Fruit fly (Drosophila melanogaster): ENCODE measurements around the gene Tango4.
A peak's percentile ranks its signal among the peaks of the same experiment; 100 is the strongest.

The Tango4 gene

dm6 chrX:12006678-12007441 is 14.0 kb upstream of the Tango4 start, which contains the start of gene CG1806:
CG1806 (plus strand) TSS chrX:12007176.
- no peak for TF ChIP-seq Abd-B (GFP tag; optimal IDR thresholded peaks at IDR 0.05)
- peak; percentile 62 for TF ChIP-seq sage (GFP tag; optimal IDR thresholded peaks at IDR 0.05)
- TF ChIP-seq foxo (GFP tag; optimal IDR thresholded peaks at IDR 0.05) = no peak
- TF ChIP-seq usp (GFP tag; optimal IDR thresholded peaks at IDR 0.05) = no peak
- TF ChIP-seq Hnf4 (GFP tag; optimal IDR thresholded peaks at IDR 0.05) = peak; percentile 34
- peak; percentile 27 for TF ChIP-seq brk (GFP tag; optimal IDR thresholded peaks at IDR 0.05)
- peak; percentile 58 for TF ChIP-seq Rel (GFP tag; optimal IDR thresholded peaks at IDR 0.05)
- TF ChIP-seq Rel (tag; optimal IDR thresholded peaks at IDR 0.05) = no peak
- peak; percentile 25 for TF ChIP-seq fru (GFP tag; optimal IDR thresholded peaks at IDR 0.05)
- TF ChIP-seq Dif (GFP tag; optimal IDR thresholded peaks at IDR 0.05; ENCODE audit: partially characterized antibody) = peak; percentile 98
- peak; percentile 95 for TF ChIP-seq Vsx2 (GFP tag; optimal IDR thresholded peaks at IDR 0.05; ENCODE audit: partially characterized antibody)
- TF ChIP-seq dsf (GFP tag; optimal IDR thresholded peaks at IDR 0.05; ENCODE audit: borderline replicate concordance) = no peak
- TF ChIP-seq N (GFP tag; optimal IDR thresholded peaks at IDR 0.05) = no peak
- peak; percentile 60 for TF ChIP-seq jim (GFP tag; optimal IDR thresholded peaks at IDR 0.05)
- peak; percentile 23 for TF ChIP-seq Sp1 (GFP tag; optimal IDR thresholded peaks at IDR 0.05)
- no peak for TF ChIP-seq Hr78 (GFP tag; optimal IDR thresholded peaks at IDR 0.05)
- TF ChIP-seq woc (GFP tag; optimal IDR thresholded peaks at IDR 0.05) = no peak
- no peak for TF ChIP-seq GATAd (GFP tag; optimal IDR thresholded peaks at IDR 0.05)
- TF ChIP-seq lola (GFP tag; optimal IDR thresholded peaks at IDR 0.05) = no peak
- TF ChIP-seq CrebA (GFP tag; optimal IDR thresholded peaks at IDR 0.05; ENCODE audit: borderline replicate concordance) = no peak
- TF ChIP-seq h (GFP tag; optimal IDR thresholded peaks at IDR 0.05) = peak; percentile 20
- no peak for TF ChIP-seq OdsH (GFP tag; optimal IDR thresholded peaks at IDR 0.05)
- no peak for TF ChIP-seq rgr (GFP tag; optimal IDR thresholded peaks at IDR 0.05)
- TF ChIP-seq Hr83 (GFP tag; optimal IDR thresholded peaks at IDR 0.05; ENCODE audit: poor library complexity, severe bottlenecking) = peak; percentile 27
- TF ChIP-seq Jra (GFP tag; optimal IDR thresholded peaks at IDR 0.05) = peak; percentile 9
- no peak for TF ChIP-seq psq (GFP tag; optimal IDR thresholded peaks at IDR 0.05)
- peak; percentile 97 to 98 for TF ChIP-seq dl (GFP tag; optimal IDR thresholded peaks at IDR 0.05; ENCODE audit: insufficient read depth in 1 of 2, partially characterized antibody in 2 of 2)

- TF ChIP-seq Dif (GFP tag; optimal IDR thresholded peaks at IDR 0.05; ENCODE audit: partially characterized antibody) (peak; percentile 63), Vsx2 (GFP tag; optimal IDR thresholded peaks at IDR 0.05; ENCODE audit: partially characterized antibody) (no peak), dl (GFP tag; optimal IDR thresholded peaks at IDR 0.05; ENCODE audit: insufficient read depth in 1 of 2, partially characterized antibody in 2 of 2) (peak; percentile 17 to 57), sv (GFP tag; optimal IDR thresholded peaks at IDR 0.05) (no peak), Rel (GFP tag; optimal IDR thresholded peaks at IDR 0.05) (no peak), Rel (tag; optimal IDR thresholded peaks at IDR 0.05) (no peak), sage (GFP tag; optimal IDR thresholded peaks at IDR 0.05) (no peak), h (GFP tag; optimal IDR thresholded peaks at IDR 0.05) (no peak), ey (GFP tag; optimal IDR thresholded peaks at IDR 0.05) (no peak), brk (GFP tag; optimal IDR thresholded peaks at IDR 0.05) (no peak), foxo (GFP tag; optimal IDR thresholded peaks at IDR 0.05) (no peak)
Measured at dm6 chrX:12007593-12007992, 13.3 kb upstream of the Tango4 start.

- no peak for TF ChIP-seq foxo (GFP tag; optimal IDR thresholded peaks at IDR 0.05)
- TF ChIP-seq Myc (optimal IDR thresholded peaks at IDR 0.05) = peak; percentile 69
- no peak for TF ChIP-seq pan (optimal IDR thresholded peaks at IDR 0.05)
- no peak for TF ChIP-seq Mio (GFP tag; optimal IDR thresholded peaks at IDR 0.05)
- TF ChIP-seq tai (GFP tag; optimal IDR thresholded peaks at IDR 0.05) = no peak
- peak; percentile 20 for TF ChIP-seq fru (GFP tag; optimal IDR thresholded peaks at IDR 0.05)
- TF ChIP-seq HLH106 (tag; optimal IDR thresholded peaks at IDR 0.05) = no peak
- no peak for TF ChIP-seq GATAd (GFP tag; optimal IDR thresholded peaks at IDR 0.05)
Measured at dm6 chrX:12012149-12013097, 8.4 kb upstream of the Tango4 start, which contains the start of the genes CG1492 and regucalcin. CG1492 (minus strand) TSS chrX:12012211. regucalcin (plus strand) TSS chrX:12012377.

Data from whole organism, wandering third instar larva.